Worm (Caenorhabditis elegans): Measurements from ENCODE around the gene ncs-6.

The ncs-6 gene

DNA sequence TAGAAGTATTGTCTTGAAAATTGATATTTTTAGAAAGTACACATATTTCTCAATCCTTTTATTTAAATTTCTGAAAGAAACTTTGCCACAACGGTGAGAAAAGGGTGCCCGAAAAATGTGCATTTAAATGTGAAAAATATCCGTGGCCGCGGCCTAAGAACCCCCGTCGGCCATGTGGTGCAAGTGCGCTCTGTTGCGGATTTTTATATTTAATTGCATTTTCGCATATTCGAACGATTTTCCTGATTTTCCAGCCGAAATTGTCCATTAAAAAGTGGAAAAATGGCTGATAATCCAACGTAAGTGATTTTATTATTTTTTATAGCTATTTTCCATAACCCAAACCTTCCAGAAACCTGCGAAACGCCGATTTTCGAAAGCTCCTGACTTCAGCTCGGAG is 46.1 kb downstream of the ncs-6 start, which contains the start of gene smu-2:
TSS of gene smu-2 (plus strand) at position 178 of the 400 bp plus-strand sequence.
- TF ChIP-seq unc-62 (GFP tag; optimal IDR thresholded peaks at IDR 0.05): no peak

DNA sequence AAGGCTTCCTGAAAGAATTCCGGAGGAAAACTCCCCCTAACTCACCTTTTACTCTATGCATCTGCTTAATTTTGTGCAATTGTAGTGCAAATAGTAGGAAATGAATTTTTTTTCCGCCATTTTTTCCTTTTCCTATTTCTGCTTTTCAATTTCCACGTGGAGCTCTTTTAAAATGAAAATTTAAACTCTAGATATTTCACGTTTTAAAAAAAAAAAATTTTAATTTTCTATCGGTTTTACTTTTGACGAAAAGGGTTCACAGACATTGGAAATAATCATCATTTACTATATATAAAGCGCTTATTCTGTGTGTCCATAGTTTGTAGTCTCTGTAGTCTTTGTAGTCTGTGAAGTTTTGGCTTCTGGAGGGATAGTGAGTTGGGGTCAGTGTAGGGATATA is 46.7 kb downstream of the ncs-6 start, which contains the start of gene Y49F6B.8:
TSS of gene Y49F6B.8 (minus strand) at position 101 of the 400 bp plus-strand sequence.
- no peak for TF ChIP-seq unc-62 (GFP tag; optimal IDR thresholded peaks at IDR 0.05)

DNA sequence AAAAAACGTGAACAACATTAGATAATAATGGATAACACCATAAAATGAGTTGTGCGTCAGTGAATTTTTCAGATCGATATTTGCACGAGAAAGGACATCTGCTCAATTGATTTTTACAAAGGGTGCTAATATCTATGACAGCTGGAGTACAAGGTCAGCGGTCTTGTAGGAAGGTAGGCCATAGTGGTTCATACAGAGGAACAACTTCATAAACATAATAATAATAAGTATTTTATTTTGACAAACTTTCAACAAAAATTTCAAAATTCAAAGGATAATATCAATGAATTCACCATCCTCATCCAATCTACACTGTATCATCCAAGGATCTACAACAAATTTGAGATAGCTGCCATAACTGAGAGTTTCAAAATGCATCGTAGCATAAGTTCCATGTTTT is 51.1 kb downstream of the ncs-6 start, which contains the start of gene fbxb-104:
TSS of gene fbxb-104 (minus strand) at position 101 of the 400 bp plus-strand sequence.
- no peak for TF ChIP-seq unc-62 (GFP tag; optimal IDR thresholded peaks at IDR 0.05)

DNA sequence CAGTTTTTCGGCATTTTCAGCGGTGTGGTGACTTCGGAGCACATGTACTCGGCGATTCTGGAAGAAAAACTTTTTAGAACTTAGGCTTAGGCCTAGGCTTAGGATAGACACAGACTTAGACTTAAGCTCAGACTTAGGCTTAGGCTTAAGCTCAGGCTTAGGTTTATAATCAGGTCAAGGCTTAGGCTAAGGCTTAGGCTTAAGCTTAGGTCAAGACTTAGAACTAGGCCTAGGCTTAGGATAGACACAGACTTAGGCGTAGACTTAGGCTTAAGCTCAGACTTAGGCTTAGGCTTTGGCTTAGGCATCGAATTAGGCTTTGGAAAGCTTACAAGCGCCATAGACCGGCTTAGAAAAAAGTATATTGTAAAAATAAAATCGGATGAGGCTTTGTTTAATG is 51.8 kb downstream of the ncs-6 start:
- no peak for TF ChIP-seq unc-62 (GFP tag; optimal IDR thresholded peaks at IDR 0.05)
